Fruit fly (Drosophila melanogaster): Measurements from ENCODE around the gene Wnk.

Gene Wnk

DNA sequence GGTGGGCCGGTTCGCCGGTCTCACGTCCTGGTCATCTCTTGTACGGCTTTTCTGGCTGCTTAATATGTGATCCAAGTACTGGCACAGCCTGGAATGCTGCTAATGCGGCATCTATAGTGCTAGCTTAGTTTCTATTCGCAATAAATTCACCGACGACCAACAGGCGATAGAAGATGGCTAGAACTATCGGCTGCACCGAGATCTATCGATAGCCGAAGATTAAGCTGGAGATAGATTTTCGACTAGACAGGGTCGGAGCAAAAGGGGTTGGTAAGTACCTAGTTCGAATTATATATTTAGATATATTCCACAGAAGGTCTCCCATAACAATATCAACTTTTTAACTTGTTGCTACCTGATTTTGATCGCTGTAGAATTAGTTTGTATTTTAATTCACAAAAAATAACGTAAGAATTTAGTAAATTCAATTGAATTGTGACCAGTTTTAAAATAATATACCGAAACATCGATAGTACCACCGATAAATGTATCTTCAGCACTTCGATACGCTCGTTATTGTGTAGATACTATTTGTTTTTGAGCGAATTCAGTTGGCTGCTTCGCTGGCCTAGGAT, 47.3 kb downstream of the Wnk start, which contains the start of the genes Glg1 and M6 (continued):
- peak; percentile 73 for TF ChIP-seq Hsf (GFP tag; optimal IDR thresholded peaks at IDR 0.05)
- peak; percentile 37 for TF ChIP-seq CG9797 (GFP tag; optimal IDR thresholded peaks at IDR 0.05)
- TF ChIP-seq CG1603 (tag; optimal IDR thresholded peaks at IDR 0.05), result peak; percentile 65
- peak; percentile 4 to 54 for TF ChIP-seq chif (GFP tag; optimal IDR thresholded peaks at IDR 0.05)
- TF ChIP-seq CG11560 (tag; IDR thresholded peaks at IDR 0.05), result peak; percentile 19; the same call in 1 of the 3 replicates
- TF ChIP-seq Doc2 (GFP tag; IDR thresholded peaks at IDR 0.05), result no peak
- peak; percentile 38; the same call in 1 of the 2 replicates for TF ChIP-seq CG14441 (GFP tag; IDR thresholded peaks at IDR 0.05)
- TF ChIP-seq Nf-YB (GFP tag; optimal IDR thresholded peaks at IDR 0.05), result peak; percentile 33
- TF ChIP-seq pan (optimal IDR thresholded peaks at IDR 0.05), result no peak
- peak in 1 of 2 experiments; percentile 43 for TF ChIP-seq pan (GFP tag; optimal IDR thresholded peaks at IDR 0.05 in 1 of 2, IDR thresholded peaks at IDR 0.05 in 1 of 2)
- TF ChIP-seq gt (GFP tag; IDR thresholded peaks at IDR 0.05), result no peak
- 0 out of 2 replicates have a peak, but pooled peaks have one; percentile 12 for TF ChIP-seq Ravus (GFP tag; IDR thresholded peaks at IDR 0.05)
- no peak for TF ChIP-seq BtbVII (GFP tag; optimal IDR thresholded peaks at IDR 0.05)
- peak; percentile 73 for TF ChIP-seq Fer1 (GFP tag; optimal IDR thresholded peaks at IDR 0.05)
- peak; percentile 7 for TF ChIP-seq tup (GFP tag; optimal IDR thresholded peaks at IDR 0.05)
- TF ChIP-seq HmgD (GFP tag; optimal IDR thresholded peaks at IDR 0.05), result peak; percentile 42
- peak; percentile 74 for TF ChIP-seq CG17829 (tag; optimal IDR thresholded peaks at IDR 0.05)
- peak; percentile 27 for TF ChIP-seq slou (GFP tag; optimal IDR thresholded peaks at IDR 0.05)
- TF ChIP-seq CG12942 (GFP tag; optimal IDR thresholded peaks at IDR 0.05), result peak; percentile 46
- TF ChIP-seq CG7928 (GFP tag; optimal IDR thresholded peaks at IDR 0.05), result peak; percentile 5
- no peak for TF ChIP-seq CG6654 (GFP tag; optimal IDR thresholded peaks at IDR 0.05)

- TF ChIP-seq D19A (tag; optimal IDR thresholded peaks at IDR 0.05) (peak; percentile 81), chn (GFP tag; optimal IDR thresholded peaks at IDR 0.05) (no peak), CG14014 (GFP tag; IDR thresholded peaks at IDR 0.05) (no peak), CG9215 (GFP tag; IDR thresholded peaks at IDR 0.05) (no peak), Vsx1 (GFP tag; optimal IDR thresholded peaks at IDR 0.05) (no peak), CG6654 (GFP tag; optimal IDR thresholded peaks at IDR 0.05) (no peak), ken (GFP tag; IDR thresholded peaks at IDR 0.05) (no peak), yki (optimal IDR thresholded peaks at IDR 0.05) (no peak), CG16815 (GFP tag; optimal IDR thresholded peaks at IDR 0.05) (no peak), CG12391 (tag; optimal IDR thresholded peaks at IDR 0.05) (no peak), CG43689 (GFP tag; IDR thresholded peaks at IDR 0.05) (no peak), GATAe (GFP tag; conservative IDR thresholded peaks at IDR 0.05) (no peak), disco-r (GFP tag; optimal IDR thresholded peaks at IDR 0.05) (no peak), CG4854 (GFP tag; optimal IDR thresholded peaks at IDR 0.05) (no peak), CG12769 (tag; optimal IDR thresholded peaks at IDR 0.05) (peak; percentile 15), CG6689 (GFP tag; IDR thresholded peaks at IDR 0.05) (0 out of 2 replicates have a peak, but pooled peaks have one; percentile 25), kni (GFP tag; optimal IDR thresholded peaks at IDR 0.05) (no peak), Mad (GFP tag; optimal IDR thresholded peaks at IDR 0.05) (no peak), ssp (GFP tag; IDR thresholded peaks at IDR 0.05) (no peak), chinmo (GFP tag; IDR thresholded peaks at IDR 0.05; ENCODE audit: partially characterized antibody) (no peak), Sry-δ (GFP tag; optimal IDR thresholded peaks at IDR 0.05) (no peak), Opbp (GFP tag; IDR thresholded peaks at IDR 0.05; ENCODE audit: partially characterized antibody) (no peak), CG31365 (tag; optimal IDR thresholded peaks at IDR 0.05) (no peak), CG9876 (GFP tag; optimal IDR thresholded peaks at IDR 0.05) (no peak), ash1 (GFP tag; optimal IDR thresholded peaks at IDR 0.05) (no peak), ttk (GFP tag; IDR thresholded peaks at IDR 0.05) (0 out of 2 replicates have a peak, but pooled peaks have one; percentile 15), CG1603 (tag; optimal IDR thresholded peaks at IDR 0.05) (peak; percentile 15), bcd (GFP tag; optimal IDR thresholded peaks at IDR 0.05) (peak; percentile 15), CG9727 (GFP tag; optimal IDR thresholded peaks at IDR 0.05) (no peak), CG8388 (GFP tag; optimal IDR thresholded peaks at IDR 0.05) (no peak), CG31224 (GFP tag; IDR thresholded peaks at IDR 0.05) (no peak), pfk (GFP tag; optimal IDR thresholded peaks at IDR 0.05) (no peak)
Measured at dm6 chr3L:21501928-21502327, 52.8 kb downstream of the Wnk start.
